Worm (Caenorhabditis elegans) whole organism, late embryonic: ENCODE data around the gene inx-5.

ENCODE experiments used
- ama-1 ChIP-seq: fragments of 150-350 bp; optimal IDR thresholded peaks from 2 replicates; lab custom pipeline; 2014
- fkh-6 ChIP-seq: sonication (generic microtip); optimal IDR thresholded peaks from 2 replicates; lab custom pipeline; 2016; ENCODE audit warnings: missing genetic modification characterization, missing compliant biosample characterization
- lim-6 ChIP-seq: sonication (generic microtip); optimal IDR thresholded peaks from 2 replicates; lab custom pipeline; 2016; ENCODE audit warnings: missing genetic modification characterization, missing compliant biosample characterization
- nhr-232 ChIP-seq: sonication (generic microtip); optimal IDR thresholded peaks from 2 replicates; lab custom pipeline; 2016; ENCODE audit warnings: missing genetic modification characterization, missing compliant biosample characterization
- syd-9 ChIP-seq: sonication (generic microtip); optimal IDR thresholded peaks from 2 replicates; lab custom pipeline; 2016; ENCODE audit warnings: mild to moderate bottlenecking, missing genetic modification characterization, moderate library complexity, missing compliant biosample characterization

ce11 chrX:8340393-8340792 lies 38.2 kb upstream of the inx-5 start, which contains the start of gene F55E10.2:
- TF ChIP-seq syd-9, result no peak
- no peak for TF ChIP-seq ama-1 (lab: Kevin White, UChicago)
- TF ChIP-seq fkh-6 (tag; lab: Kevin White, UChicago), result no peak
- no peak for TF ChIP-seq lim-6 (tag; lab: Kevin White, UChicago)
- no peak for TF ChIP-seq nhr-232
